Fruit fly (Drosophila melanogaster) whole organism, prepupa: Measurements from ENCODE around the gene lilli.
A peak's percentile ranks its signal among the peaks of the same experiment; 100 is the strongest.

ENCODE experiments used
- Blimp-1 ChIP-seq: fragments of 200-800 bp; sonication (Bioruptor generic); optimal IDR thresholded peaks from 3 replicates; lab custom pipeline; 2017; ENCODE audit warnings: missing biosample characterization, missing genetic modification characterization, mild to moderate bottlenecking, moderate library complexity, missing genetic modification reagents
- CG10669 ChIP-seq: fragments of 200-800 bp; sonication (Bioruptor generic); optimal IDR thresholded peaks from 3 replicates; lab custom pipeline; 2018; ENCODE audit warnings: missing biosample characterization, mild to moderate bottlenecking, missing genetic modification characterization, moderate library complexity
- CG11294 ChIP-seq: fragments of 200-800 bp; sonication (Bioruptor generic); IDR thresholded peaks from 2 replicates; pipeline ENCODE4 v1.3.6; 2022; ENCODE audit warnings: missing biosample characterization, missing genetic modification characterization
- CG11762 ChIP-seq: fragments of 200-800 bp; sonication (Bioruptor generic); optimal IDR thresholded peaks from 3 replicates; lab custom pipeline; 2016; ENCODE audit warnings: missing biosample characterization, missing genetic modification characterization; ENCODE audit not compliant: insufficient read depth
- CG15336 ChIP-seq: fragments of 200-800 bp; sonication (Bioruptor generic); IDR thresholded peaks from 2 replicates; pipeline ENCODE4 v1.3.6; 2022; ENCODE audit warnings: missing biosample characterization, missing genetic modification characterization
- CG1621 ChIP-seq: fragments of 200-800 bp; sonication (Bioruptor generic); optimal IDR thresholded peaks from 3 replicates; lab custom pipeline; 2018; ENCODE audit warnings: missing biosample characterization, mild to moderate bottlenecking, missing genetic modification characterization
- CG3032 ChIP-seq: fragments of 200-800 bp; optimal IDR thresholded peaks from 2 replicates; lab custom pipeline; 2019; ENCODE audit warnings: missing biosample characterization, mild to moderate bottlenecking, missing genetic modification characterization, moderate library complexity
- CG31627 ChIP-seq: fragments of 200-800 bp; sonication (Bioruptor generic); optimal IDR thresholded peaks from 3 replicates; lab custom pipeline; 2016; ENCODE audit warnings: missing biosample characterization, missing genetic modification characterization
- CG32006 ChIP-seq: fragments of 200-800 bp; sonication (Bioruptor generic); optimal IDR thresholded peaks from 3 replicates; lab custom pipeline; 2017; ENCODE audit warnings: missing biosample characterization, mild to moderate bottlenecking, missing genetic modification characterization
- CG34406 ChIP-seq: fragments of 200-800 bp; sonication (Bioruptor generic); optimal IDR thresholded peaks from 3 replicates; lab custom pipeline; 2016; ENCODE audit warnings: missing biosample characterization, missing genetic modification characterization
- CG4318 ChIP-seq: fragments of 200-800 bp; sonication (Bioruptor generic); optimal IDR thresholded peaks from 3 replicates; lab custom pipeline; 2017; ENCODE audit warnings: missing biosample characterization, mild to moderate bottlenecking, missing genetic modification characterization
- CG6163 ChIP-seq: fragments of 200-800 bp; sonication (Bioruptor generic); IDR thresholded peaks from 3 replicates; pipeline ENCODE4 v1.3.6; 2022; ENCODE audit warnings: missing biosample characterization, missing genetic modification characterization
- CG6276 ChIP-seq: fragments of 200-800 bp; sonication (Bioruptor generic); optimal IDR thresholded peaks from 2 replicates; lab custom pipeline; 2017; ENCODE audit warnings: missing biosample characterization, mild to moderate bottlenecking, missing genetic modification characterization
- CG6792 ChIP-seq: fragments of 200-800 bp; sonication (Bioruptor generic); optimal IDR thresholded peaks from 3 replicates; lab custom pipeline; 2016; ENCODE audit warnings: missing biosample characterization, missing genetic modification characterization
- CG6808 ChIP-seq: fragments of 200-800 bp; sonication (Bioruptor generic); optimal IDR thresholded peaks from 3 replicates; lab custom pipeline; 2017; ENCODE audit warnings: missing biosample characterization, missing genetic modification characterization, mild to moderate bottlenecking, moderate library complexity, missing genetic modification reagents
- CG6854 ChIP-seq: fragments of 200-800 bp; sonication (Bioruptor generic); optimal IDR thresholded peaks from 2 replicates; lab custom pipeline; 2017; ENCODE audit warnings: missing biosample characterization, mild to moderate bottlenecking, missing genetic modification characterization
- CG8119 ChIP-seq: fragments of 200-800 bp; sonication (Bioruptor generic); IDR thresholded peaks from 3 replicates; pipeline ENCODE4 v1.3.6; 2022; ENCODE audit warnings: missing biosample characterization, missing genetic modification characterization
- CG9139 ChIP-seq: fragments of 200-800 bp; sonication (Bioruptor generic); optimal IDR thresholded peaks from 3 replicates; lab custom pipeline; 2017; ENCODE audit warnings: missing biosample characterization, mild to moderate bottlenecking, missing genetic modification characterization
- Eip78C ChIP-seq: fragments of 200-800 bp; sonication (Bioruptor generic); peaks from one replicate; lab custom pipeline; 2016; ENCODE audit warnings: missing biosample characterization, missing genetic modification characterization
- Eip93F ChIP-seq: fragments of 200-800 bp; sonication (Bioruptor generic); optimal IDR thresholded peaks from 2 replicates; lab custom pipeline; 2016; ENCODE audit warnings: missing biosample characterization, mild to moderate bottlenecking, missing genetic modification characterization
- Ets21C ChIP-seq: fragments of 200-800 bp; sonication (Bioruptor generic); optimal IDR thresholded peaks from 3 replicates; lab custom pipeline; 2016; ENCODE audit warnings: missing biosample characterization, missing genetic modification characterization
- Ets96B ChIP-seq: fragments of 200-800 bp; optimal IDR thresholded peaks from 2 replicates; lab custom pipeline; 2019; ENCODE audit warnings: missing biosample characterization, mild to moderate bottlenecking, missing genetic modification characterization, moderate library complexity
- Gug ChIP-seq: fragments of 200-800 bp; sonication (Bioruptor generic); IDR thresholded peaks from 2 replicates; pipeline ENCODE4 v1.3.6; 2022; ENCODE audit warnings: missing biosample characterization, missing genetic modification characterization
- Hr4 ChIP-seq: fragments of 200-800 bp; sonication (Bioruptor generic); optimal IDR thresholded peaks from 3 replicates; lab custom pipeline; 2016; ENCODE audit warnings: missing biosample characterization, missing genetic modification characterization
- Met ChIP-seq: fragments of 200-800 bp; sonication (Bioruptor generic); optimal IDR thresholded peaks from 3 replicates; lab custom pipeline; 2016; ENCODE audit warnings: missing biosample characterization, missing genetic modification characterization
- OdsH ChIP-seq: fragments of 200-800 bp; sonication (Bioruptor generic); optimal IDR thresholded peaks from 3 replicates; lab custom pipeline; 2016; ENCODE audit warnings: missing biosample characterization, missing genetic modification characterization
- acj6 ChIP-seq: fragments of 200-800 bp; sonication (Bioruptor generic); optimal IDR thresholded peaks from 3 replicates; lab custom pipeline; 2016; ENCODE audit warnings: missing biosample characterization, missing genetic modification characterization
- cyc ChIP-seq: fragments of 200-800 bp; sonication (Bioruptor generic); optimal IDR thresholded peaks from 3 replicates; lab custom pipeline; 2016; ENCODE audit warnings: missing biosample characterization, missing genetic modification characterization
- dsx ChIP-seq: fragments of 200-800 bp; optimal IDR thresholded peaks from 3 replicates; lab custom pipeline; 2019; ENCODE audit warnings: missing biosample characterization, mild to moderate bottlenecking, missing genetic modification characterization, moderate library complexity; ENCODE audit not compliant: poor library complexity, severe bottlenecking
- fkh ChIP-seq: fragments of 200-800 bp; sonication (Bioruptor generic); optimal IDR thresholded peaks from 3 replicates; lab custom pipeline; 2017; ENCODE audit warnings: missing biosample characterization, mild to moderate bottlenecking, missing genetic modification characterization, moderate library complexity
- lz ChIP-seq: fragments of 200-800 bp; sonication (Bioruptor generic); optimal IDR thresholded peaks from 3 replicates; lab custom pipeline; 2016; ENCODE audit warnings: missing biosample characterization, missing genetic modification characterization
- net ChIP-seq: fragments of 200-800 bp; sonication (Bioruptor generic); optimal IDR thresholded peaks from 3 replicates; lab custom pipeline; 2016; ENCODE audit warnings: missing biosample characterization, missing genetic modification characterization
- salr ChIP-seq, 2 experiments: fragments of 200-800 bp; sonication (Bioruptor generic); optimal IDR thresholded peaks; 3 replicates each; lab custom pipeline; 2016 to 2018; ENCODE audit warnings: missing biosample characterization in 2 of 2, missing genetic modification characterization in 2 of 2, mild to moderate bottlenecking in 1 of 2
- spab ChIP-seq: fragments of 200-800 bp; sonication (Bioruptor generic); optimal IDR thresholded peaks from 2 replicates; lab custom pipeline; 2017; ENCODE audit warnings: missing biosample characterization, mild to moderate bottlenecking, missing genetic modification characterization, missing genetic modification reagents
- svp ChIP-seq: fragments of 200-800 bp; sonication (Bioruptor generic); peaks from one replicate; lab custom pipeline; 2016; ENCODE audit warnings: missing biosample characterization, missing genetic modification characterization
- vri ChIP-seq: fragments of 200-800 bp; sonication (Bioruptor generic); optimal IDR thresholded peaks from 3 replicates; lab custom pipeline; 2016; ENCODE audit warnings: missing biosample characterization, mild to moderate bottlenecking, missing genetic modification characterization

lilli gene

DNA sequence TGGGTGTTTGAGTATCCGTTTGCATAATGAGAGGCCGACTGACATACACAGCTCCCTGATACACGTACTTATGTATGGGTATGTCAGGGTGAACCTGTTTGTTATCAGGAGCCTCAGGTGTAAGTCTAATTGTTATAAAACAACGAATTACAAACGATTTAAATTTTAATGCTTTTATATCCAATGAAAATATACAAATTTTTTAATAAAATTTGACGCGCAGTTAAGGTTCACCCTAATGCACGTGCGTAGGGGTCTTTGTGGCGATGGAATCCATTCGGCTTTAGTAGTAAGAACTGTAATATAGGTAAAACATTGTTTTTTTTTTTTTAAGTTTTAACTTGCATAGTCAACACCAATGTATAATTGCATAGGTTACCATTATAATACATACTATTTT lies 58.8 kb downstream of the lilli start (continued):
- TF ChIP-seq lz (peak; percentile 58), Eip78C (GFP tag; lab: Kevin White, UChicago) (peak; percentile 85), salr (GFP tag; optimal IDR thresholded peaks at IDR 0.05; lab: Kevin White, UChicago) (no peak), CG6808 (GFP tag; lab: Kevin White, UChicago) (peak; percentile 2), CG8119 (peak; percentile 67; the same call in 2 of the 3 replicates), CG10669 (peak; percentile 45), CG34406 (peak; percentile 48), Ets96B (peak; percentile 50), Blimp-1 (GFP tag; lab: Kevin White, UChicago) (no peak), CG31627 (peak; percentile 55), net (GFP tag; lab: Kevin White, UChicago) (peak; percentile 21), CG6163 (GFP tag; lab: Robert Waterston, UW) (peak; percentile 77; the same call in 2 of the 3 replicates), Met (no peak), CG11294 (GFP tag; lab: Robert Waterston, UW) (no peak), acj6 (GFP tag; lab: Kevin White, UChicago) (peak; percentile 68), CG6276 (GFP tag; lab: Kevin White, UChicago) (peak; percentile 23), dsx (no peak), CG32006 (peak; percentile 62), Hr4 (GFP tag; lab: Kevin White, UChicago) (peak; percentile 57), cyc (peak; percentile 21), CG6792 (GFP tag; lab: Kevin White, UChicago) (peak; percentile 52), Gug (GFP tag; lab: Robert Waterston, UW) (no peak), CG4318 (GFP tag; lab: Kevin White, UChicago) (peak; percentile 36)

- no peak for TF ChIP-seq CG11762 (GFP tag; lab: Kevin White, UChicago)
- no peak for TF ChIP-seq Eip93F (GFP tag; lab: Kevin White, UChicago)
- TF ChIP-seq fkh, result peak; percentile 52
- TF ChIP-seq CG6808 (GFP tag; lab: Kevin White, UChicago), result no peak
- TF ChIP-seq Ets96B, result no peak
- no peak for TF ChIP-seq CG11294 (GFP tag; lab: Robert Waterston, UW)
- no peak for TF ChIP-seq CG9139 (GFP tag; lab: Kevin White, UChicago)
- TF ChIP-seq svp (GFP tag; lab: Kevin White, UChicago), result peak; percentile 74
- TF ChIP-seq lz, result no peak
- TF ChIP-seq spab (GFP tag; lab: Kevin White, UChicago), result no peak
- TF ChIP-seq OdsH (GFP tag; lab: Kevin White, UChicago), result no peak
- TF ChIP-seq CG3032 (tag; lab: Kevin White, UChicago), result no peak
- no peak for TF ChIP-seq vri (GFP tag; lab: Kevin White, UChicago)
- no peak for TF ChIP-seq dsx
Observed at dm6 chr2L:2945438-2946220, 59.9 kb downstream of the lilli start.

dm6 chr2L:2954472-2954871 lies 68.7 kb downstream of the lilli start, which contains the start of gene Rbp9:
Gene Rbp9 (plus strand): TSS chr2L:2954762.
- no peak for TF ChIP-seq CG6792 (GFP tag; lab: Kevin White, UChicago)
- no peak for TF ChIP-seq CG8119
- TF ChIP-seq cyc, result no peak
- TF ChIP-seq CG4318 (GFP tag; lab: Kevin White, UChicago), result no peak
- TF ChIP-seq svp (GFP tag; lab: Kevin White, UChicago), result no peak
- TF ChIP-seq CG6854, result no peak
- no peak for TF ChIP-seq acj6 (GFP tag; lab: Kevin White, UChicago)
- TF ChIP-seq CG6808 (GFP tag; lab: Kevin White, UChicago), result no peak
- no peak for TF ChIP-seq net (GFP tag; lab: Kevin White, UChicago)
- TF ChIP-seq salr (GFP tag; optimal IDR thresholded peaks at IDR 0.05; lab: Kevin White, UChicago), result no peak
- TF ChIP-seq CG32006, result no peak
- TF ChIP-seq OdsH (GFP tag; lab: Kevin White, UChicago), result no peak
- TF ChIP-seq CG1621 (tag; lab: Kevin White, UChicago), result no peak
- TF ChIP-seq CG15336 (GFP tag; lab: Robert Waterston, UW), result no peak
- TF ChIP-seq CG6276 (GFP tag; lab: Kevin White, UChicago), result no peak
- TF ChIP-seq lz, result no peak
- no peak for TF ChIP-seq Eip78C (GFP tag; lab: Kevin White, UChicago)
- TF ChIP-seq Eip93F (GFP tag; lab: Kevin White, UChicago), result no peak
- no peak for TF ChIP-seq CG6163 (GFP tag; lab: Robert Waterston, UW)
- TF ChIP-seq Ets21C (GFP tag; lab: Kevin White, UChicago), result no peak
